Fruit fly (Drosophila melanogaster) whole organism: ENCODE measurements around the gene Sems.

Experiments used
- CG8478 ChIP-seq: fragments of >200 bp; optimal IDR thresholded peaks from 2 replicates; lab custom pipeline; 2018; ENCODE audit warnings: inconsistent platforms
- Dll ChIP-seq: fragments of >200 bp; optimal IDR thresholded peaks from 2 replicates; lab custom pipeline; 2017
- EcR ChIP-seq, 2 experiments: fragments of >200 bp; optimal IDR thresholded peaks; 2 replicates each; lab custom pipeline; 2017; ENCODE audit warnings: missing biosample characterization in 2 of 2, missing genetic modification characterization in 2 of 2, missing genetic modification reagents in 2 of 2
- pan ChIP-seq: fragments of >200 bp; optimal IDR thresholded peaks from 2 replicates; lab custom pipeline; 2017
- psq ChIP-seq: fragments of >200 bp; optimal IDR thresholded peaks from 2 replicates; lab custom pipeline; 2017
- usp ChIP-seq: fragments of >200 bp; optimal IDR thresholded peaks from 2 replicates; lab custom pipeline; 2017; ENCODE audit warnings: missing biosample characterization, missing genetic modification characterization, mixed read lengths

The Sems gene

dm6 chr3L:20976967-20977720 lies 20.6 kb upstream of the Sems start:
- TF ChIP-seq usp (GFP tag; lab: Kevin White, UChicago) (no peak), Dll (lab: Kevin White, UChicago) (no peak), psq (lab: Kevin White, UChicago) (no peak), EcR (GFP tag; optimal IDR thresholded peaks at IDR 0.05; lab: Kevin White, UChicago) (no peak), pan (lab: Kevin White, UChicago) (no peak), CG8478 (lab: Kevin White, UChicago) (no peak)

dm6 chr3L:20976383-20976782 lies 19.8 kb upstream of the Sems start:
- no peak for TF ChIP-seq Dll (lab: Kevin White, UChicago)
- TF ChIP-seq CG8478 (lab: Kevin White, UChicago) = no peak
- no peak for TF ChIP-seq pan (lab: Kevin White, UChicago)
- TF ChIP-seq usp (GFP tag; lab: Kevin White, UChicago) = no peak
- TF ChIP-seq psq (lab: Kevin White, UChicago) = no peak
- no peak for TF ChIP-seq EcR (GFP tag; optimal IDR thresholded peaks at IDR 0.05; lab: Kevin White, UChicago)

- TF ChIP-seq CG8478 (lab: Kevin White, UChicago) (no peak), Dll (lab: Kevin White, UChicago) (no peak), EcR (GFP tag; optimal IDR thresholded peaks at IDR 0.05; lab: Kevin White, UChicago) (no peak), usp (GFP tag; lab: Kevin White, UChicago) (no peak), pan (lab: Kevin White, UChicago) (no peak), psq (lab: Kevin White, UChicago) (no peak)
Observed at dm6 chr3L:20974600-20974999, 18.1 kb upstream of the Sems start, which contains the start of gene CG33286. TSS of gene CG33286 (minus strand) at chr3L:20974700.

- no peak for TF ChIP-seq psq (lab: Kevin White, UChicago)
- TF ChIP-seq Dll (lab: Kevin White, UChicago) = no peak
- no peak for TF ChIP-seq EcR (GFP tag; optimal IDR thresholded peaks at IDR 0.05; lab: Kevin White, UChicago)
- TF ChIP-seq CG8478 (lab: Kevin White, UChicago) = no peak
- TF ChIP-seq usp (GFP tag; lab: Kevin White, UChicago) = no peak
- TF ChIP-seq pan (lab: Kevin White, UChicago) = no peak
Observed at dm6 chr3L:20970563-20970962, 14.0 kb upstream of the Sems start, which contains the start of gene CG33287. TSS of gene CG33287 (minus strand) at chr3L:20970663.

- TF ChIP-seq usp (GFP tag; lab: Kevin White, UChicago) (no peak), psq (lab: Kevin White, UChicago) (no peak), CG8478 (lab: Kevin White, UChicago) (no peak), Dll (lab: Kevin White, UChicago) (no peak), EcR (GFP tag; optimal IDR thresholded peaks at IDR 0.05; lab: Kevin White, UChicago) (no peak), pan (lab: Kevin White, UChicago) (no peak)
Observed at dm6 chr3L:20966662-20967061, 10.1 kb upstream of the Sems start, which contains the start of gene CG12983. TSS of gene CG12983 (minus strand) at chr3L:20966762.

- TF ChIP-seq CG8478 (lab: Kevin White, UChicago) = no peak
- no peak for TF ChIP-seq EcR (GFP tag; optimal IDR thresholded peaks at IDR 0.05; lab: Kevin White, UChicago)
- no peak for TF ChIP-seq pan (lab: Kevin White, UChicago)
- no peak for TF ChIP-seq Dll (lab: Kevin White, UChicago)
- TF ChIP-seq psq (lab: Kevin White, UChicago) = no peak
- no peak for TF ChIP-seq usp (GFP tag; lab: Kevin White, UChicago)
Observed at dm6 chr3L:20962455-20962854, 5.9 kb upstream of the Sems start, which contains the start of gene CG10587. TSS of gene CG10587 (minus strand) at chr3L:20962555.

dm6 chr3L:20961286-20961685 lies 4.7 kb upstream of the Sems start, which contains the start of gene CG11037:
TSS of gene CG11037 (minus strand) at chr3L:20961386.
- TF ChIP-seq pan (lab: Kevin White, UChicago) (no peak), usp (GFP tag; lab: Kevin White, UChicago) (no peak), EcR (GFP tag; optimal IDR thresholded peaks at IDR 0.05; lab: Kevin White, UChicago) (no peak), psq (lab: Kevin White, UChicago) (no peak), CG8478 (lab: Kevin White, UChicago) (no peak), Dll (lab: Kevin White, UChicago) (no peak)

- TF ChIP-seq psq (lab: Kevin White, UChicago) (no peak), usp (GFP tag; lab: Kevin White, UChicago) (no peak), CG8478 (lab: Kevin White, UChicago) (no peak), pan (lab: Kevin White, UChicago) (no peak), Dll (lab: Kevin White, UChicago) (no peak), EcR (GFP tag; optimal IDR thresholded peaks at IDR 0.05; lab: Kevin White, UChicago) (no peak)
Observed at dm6 chr3L:20954118-20954517, 2.4 kb downstream of the Sems start.

dm6 chr3L:20952622-20953618 lies 3.6 kb downstream of the Sems start:
- no peak for TF ChIP-seq usp (GFP tag; lab: Kevin White, UChicago)
- TF ChIP-seq EcR (GFP tag; optimal IDR thresholded peaks at IDR 0.05; lab: Kevin White, UChicago) = no peak
- no peak for TF ChIP-seq CG8478 (lab: Kevin White, UChicago)
- TF ChIP-seq psq (lab: Kevin White, UChicago) = no peak
- no peak for TF ChIP-seq Dll (lab: Kevin White, UChicago)
- TF ChIP-seq pan (lab: Kevin White, UChicago) = no peak

- no peak for TF ChIP-seq CG8478 (lab: Kevin White, UChicago)
- no peak for TF ChIP-seq usp (GFP tag; lab: Kevin White, UChicago)
- no peak for TF ChIP-seq pan (lab: Kevin White, UChicago)
- TF ChIP-seq EcR (GFP tag; optimal IDR thresholded peaks at IDR 0.05; lab: Kevin White, UChicago) = no peak
- TF ChIP-seq Dll (lab: Kevin White, UChicago) = no peak
- TF ChIP-seq psq (lab: Kevin White, UChicago) = no peak
Observed at dm6 chr3L:20952121-20952487, 4.4 kb downstream of the Sems start.
